Fruit fly (Drosophila melanogaster) whole organism, embryonic: Measurements from ENCODE around the gene AP-2mu.

Experiments
- CG10274 ChIP-seq: fragments of 200-800 bp; sonication (Bioruptor generic); optimal IDR thresholded peaks from 3 replicates; lab custom pipeline; 2017; ENCODE audit warnings: missing biosample characterization, mild to moderate bottlenecking, missing genetic modification characterization
- CG11723 ChIP-seq: fragments of 200-800 bp; sonication (Bioruptor generic); optimal IDR thresholded peaks from 2 replicates; lab custom pipeline; 2017; ENCODE audit warnings: missing biosample characterization, mild to moderate bottlenecking, missing genetic modification characterization
- CG15073 ChIP-seq: fragments of 200-800 bp; sonication (Bioruptor generic); optimal IDR thresholded peaks from 2 replicates; lab custom pipeline; 2016; ENCODE audit warnings: missing biosample characterization, missing genetic modification characterization
- CG16779 ChIP-seq: fragments of 200-800 bp; sonication (Bioruptor generic); IDR thresholded peaks from 2 replicates; pipeline ENCODE4 v1.3.6; 2022; ENCODE audit warnings: missing biosample characterization, missing genetic modification characterization
- CG17186 ChIP-seq: fragments of 200-800 bp; sonication (Bioruptor generic); optimal IDR thresholded peaks from 3 replicates; lab custom pipeline; 2017; ENCODE audit warnings: missing biosample characterization, missing genetic modification reagents, missing genetic modification characterization
- CG18262 ChIP-seq: fragments of 200-800 bp; optimal IDR thresholded peaks from 3 replicates; lab custom pipeline; 2019; ENCODE audit warnings: missing biosample characterization, mild to moderate bottlenecking, missing genetic modification characterization, moderate library complexity
- CG2116 ChIP-seq: fragments of 200-800 bp; sonication (Bioruptor generic); optimal IDR thresholded peaks from 3 replicates; lab custom pipeline; 2018; ENCODE audit warnings: missing biosample characterization, mild to moderate bottlenecking, missing genetic modification characterization
- CG3163 ChIP-seq: fragments of 200-800 bp; sonication (Bioruptor generic); optimal IDR thresholded peaks from 3 replicates; lab custom pipeline; 2016; ENCODE audit warnings: missing biosample characterization, missing genetic modification characterization
- CG32532 ChIP-seq: fragments of 200-800 bp; sonication (Bioruptor generic); IDR thresholded peaks from 2 replicates; pipeline ENCODE4 v1.3.6; 2022; ENCODE audit warnings: missing biosample characterization, missing genetic modification characterization
- CG3995 ChIP-seq: fragments of 200-800 bp; sonication (Bioruptor generic); optimal IDR thresholded peaks from 3 replicates; lab custom pipeline; 2016; ENCODE audit warnings: missing biosample characterization, missing genetic modification characterization
- CG4854 ChIP-seq: fragments of 200-800 bp; sonication (Bioruptor generic); optimal IDR thresholded peaks from 2 replicates; lab custom pipeline; 2016; ENCODE audit warnings: missing biosample characterization, missing genetic modification characterization, inconsistent platforms
- CG6683 ChIP-seq: fragments of 200-800 bp; sonication (Bioruptor generic); optimal IDR thresholded peaks from 2 replicates; lab custom pipeline; 2017; ENCODE audit warnings: missing biosample characterization, mild to moderate bottlenecking, missing genetic modification characterization, missing genetic modification reagents
- CG7271 ChIP-seq: fragments of 200-800 bp; sonication (Bioruptor generic); optimal IDR thresholded peaks from 2 replicates; lab custom pipeline; 2018; ENCODE audit warnings: missing biosample characterization, mild to moderate bottlenecking, missing genetic modification characterization, moderate library complexity
- CG7928 ChIP-seq: fragments of 200-800 bp; sonication (Bioruptor generic); optimal IDR thresholded peaks from 2 replicates; lab custom pipeline; 2017; ENCODE audit warnings: missing biosample characterization, mild to moderate bottlenecking, missing genetic modification characterization
- CG8089 ChIP-seq: fragments of 200-800 bp; sonication (Bioruptor generic); optimal IDR thresholded peaks from 3 replicates; lab custom pipeline; 2016; ENCODE audit warnings: missing biosample characterization, missing genetic modification characterization
- CG8924 ChIP-seq: fragments of 200-800 bp; optimal IDR thresholded peaks from 3 replicates; lab custom pipeline; 2019; ENCODE audit warnings: missing biosample characterization, mild to moderate bottlenecking, missing genetic modification characterization, moderate library complexity
- CG9932 ChIP-seq: fragments of 200-800 bp; sonication (Bioruptor generic); IDR thresholded peaks from 2 replicates; pipeline ENCODE4 v1.3.6; 2022; ENCODE audit warnings: missing biosample characterization, missing genetic modification characterization
- CTCF ChIP-seq: fragments of 200-800 bp; sonication (Bioruptor generic); optimal IDR thresholded peaks from 2 replicates; lab custom pipeline; 2017; ENCODE audit warnings: missing biosample characterization, mild to moderate bottlenecking, missing genetic modification characterization, moderate library complexity
- Camta ChIP-seq: fragments of 200-800 bp; sonication (Bioruptor generic); optimal IDR thresholded peaks from 2 replicates; lab custom pipeline; 2016; ENCODE audit warnings: missing biosample characterization, missing genetic modification characterization
- CkIIα-i1 ChIP-seq: fragments of 200-800 bp; sonication (Bioruptor generic); IDR thresholded peaks from 2 replicates; pipeline ENCODE4 v1.3.6; 2022; ENCODE audit warnings: missing biosample characterization, missing genetic modification characterization
- Dad ChIP-seq: fragments of 200-800 bp; sonication (Bioruptor generic); optimal IDR thresholded peaks from 3 replicates; lab custom pipeline; 2016; ENCODE audit warnings: missing biosample characterization, missing genetic modification characterization
- Dll ChIP-seq: fragments of 200-800 bp; sonication (Bioruptor generic); IDR thresholded peaks from 4 replicates; pipeline ENCODE4 v1.3.6; 2022; ENCODE audit warnings: missing biosample characterization, missing genetic modification characterization; ENCODE audit not compliant: partially characterized antibody
- Doc2 ChIP-seq: fragments of 200-800 bp; sonication (Bioruptor generic); IDR thresholded peaks from 2 replicates; pipeline ENCODE4 v1.3.6; 2022; ENCODE audit warnings: missing biosample characterization, missing genetic modification characterization
- HLH54F ChIP-seq: fragments of 200-800 bp; sonication (Bioruptor generic); optimal IDR thresholded peaks from 3 replicates; lab custom pipeline; 2016; ENCODE audit warnings: missing biosample characterization, missing genetic modification characterization
- Lhr ChIP-seq: fragments of 200-800 bp; sonication (Bioruptor generic); optimal IDR thresholded peaks from 3 replicates; lab custom pipeline; 2017; ENCODE audit warnings: mild to moderate bottlenecking, missing biosample characterization, missing genetic modification reagents, missing genetic modification characterization
- MBD-R2 ChIP-seq: fragments of 200-800 bp; sonication (Bioruptor generic); IDR thresholded peaks from 2 replicates; pipeline ENCODE4 v1.3.6; 2022; ENCODE audit warnings: missing biosample characterization, missing genetic modification characterization
- Mad ChIP-seq: fragments of 200-800 bp; sonication (Bioruptor generic); optimal IDR thresholded peaks from 2 replicates; lab custom pipeline; 2016; ENCODE audit warnings: missing biosample characterization, missing genetic modification characterization
- Oli ChIP-seq: fragments of 200-800 bp; sonication (Bioruptor generic); optimal IDR thresholded peaks from 2 replicates; lab custom pipeline; 2018; ENCODE audit warnings: missing biosample characterization, mild to moderate bottlenecking, missing genetic modification characterization, moderate library complexity
- Ravus ChIP-seq: fragments of 200-800 bp; sonication (Bioruptor generic); IDR thresholded peaks from 2 replicates; pipeline ENCODE4 v1.3.6; 2022; ENCODE audit warnings: missing biosample characterization, missing genetic modification characterization
- Rx ChIP-seq: fragments of 200-800 bp; sonication (Bioruptor generic); IDR thresholded peaks from 2 replicates; pipeline ENCODE4 v1.3.6; 2022; ENCODE audit warnings: missing biosample characterization, missing genetic modification characterization
- Six4 ChIP-seq: fragments of 200-800 bp; sonication (Bioruptor generic); optimal IDR thresholded peaks from 2 replicates; lab custom pipeline; 2016; ENCODE audit warnings: missing biosample characterization, missing genetic modification characterization
- Sry-δ ChIP-seq: fragments of 200-800 bp; sonication (Bioruptor generic); optimal IDR thresholded peaks from 2 replicates; lab custom pipeline; 2016; ENCODE audit warnings: missing biosample characterization, missing genetic modification characterization
- Taf1 ChIP-seq: fragments of 200-800 bp; sonication (Bioruptor generic); IDR thresholded peaks from 2 replicates; pipeline ENCODE4 v1.3.6; 2022; ENCODE audit warnings: missing biosample characterization, missing genetic modification characterization
- ac ChIP-seq: fragments of 200-800 bp; sonication (Bioruptor generic); optimal IDR thresholded peaks from 3 replicates; lab custom pipeline; 2017; ENCODE audit warnings: missing biosample characterization, mild to moderate bottlenecking, missing genetic modification characterization
- bsh ChIP-seq, 2 experiments: fragments of 200-800 bp; sonication (Bioruptor generic); optimal IDR thresholded peaks; 2 replicates each; lab custom pipeline; 2017 to 2018; ENCODE audit warnings: mild to moderate bottlenecking in 2 of 2, missing biosample characterization in 2 of 2, missing genetic modification characterization in 2 of 2, moderate library complexity in 1 of 2
- cad ChIP-seq: fragments of >200 bp; optimal IDR thresholded peaks from 2 replicates; lab custom pipeline; 2017; ENCODE audit warnings: missing biosample characterization, missing genetic modification characterization
- dm ChIP-seq: fragments of 200-800 bp; sonication (Bioruptor generic); optimal IDR thresholded peaks from 3 replicates; lab custom pipeline; 2016; ENCODE audit warnings: missing biosample characterization, missing genetic modification characterization
- fru ChIP-seq: fragments of >200 bp; optimal IDR thresholded peaks from 2 replicates; lab custom pipeline; 2017
- gce ChIP-seq: fragments of 200-800 bp; sonication (Bioruptor generic); IDR thresholded peaks from 3 replicates; pipeline ENCODE4 v1.3.6; 2022; ENCODE audit warnings: missing biosample characterization, missing genetic modification characterization
- grn ChIP-seq: fragments of 200-800 bp; sonication (Bioruptor generic); optimal IDR thresholded peaks from 3 replicates; lab custom pipeline; 2017; ENCODE audit warnings: missing biosample characterization, missing genetic modification characterization
- h ChIP-seq: fragments of >200 bp; optimal IDR thresholded peaks from 2 replicates; lab custom pipeline; 2017
- hb ChIP-seq: fragments of 200-800 bp; sonication (Bioruptor generic); IDR thresholded peaks from 3 replicates; pipeline ENCODE4 v1.3.6; 2022; ENCODE audit warnings: missing biosample characterization, missing genetic modification characterization; ENCODE audit not compliant: partially characterized antibody
- hth ChIP-seq: fragments of >200 bp; optimal IDR thresholded peaks from 2 replicates; lab custom pipeline; 2017; ENCODE audit warnings: inconsistent platforms
- jing ChIP-seq: fragments of 200-800 bp; sonication (Bioruptor generic); optimal IDR thresholded peaks from 2 replicates; lab custom pipeline; 2018; ENCODE audit warnings: missing biosample characterization, mild to moderate bottlenecking, missing genetic modification characterization
- maf-S ChIP-seq: fragments of 200-800 bp; sonication (Bioruptor generic); optimal IDR thresholded peaks from 2 replicates; lab custom pipeline; 2016; ENCODE audit warnings: missing biosample characterization, missing genetic modification characterization
- pb ChIP-seq: fragments of 200-800 bp; sonication (Bioruptor generic); optimal IDR thresholded peaks from 3 replicates; lab custom pipeline; 2016; ENCODE audit warnings: missing biosample characterization, missing genetic modification characterization
- pfk ChIP-seq: fragments of 200-800 bp; sonication (Bioruptor generic); optimal IDR thresholded peaks from 2 replicates; lab custom pipeline; 2018; ENCODE audit warnings: missing biosample characterization, mild to moderate bottlenecking, missing genetic modification characterization, moderate library complexity
- pzg ChIP-seq: fragments of 200-800 bp; sonication (Bioruptor generic); optimal IDR thresholded peaks from 3 replicates; lab custom pipeline; 2018; ENCODE audit warnings: missing biosample characterization, mild to moderate bottlenecking, missing genetic modification characterization, moderate library complexity
- ro ChIP-seq: fragments of 200-800 bp; sonication (Bioruptor generic); IDR thresholded peaks from 2 replicates; pipeline ENCODE4 v1.3.6; 2022; ENCODE audit warnings: missing biosample characterization, missing genetic modification characterization
- sd ChIP-seq: fragments of 200-800 bp; sonication (Bioruptor generic); optimal IDR thresholded peaks from 3 replicates; lab custom pipeline; 2018; ENCODE audit warnings: missing biosample characterization, mild to moderate bottlenecking, missing genetic modification characterization, moderate library complexity
- sob ChIP-seq: fragments of 200-800 bp; sonication (Bioruptor generic); IDR thresholded peaks from 2 replicates; pipeline ENCODE4 v1.3.6; 2022; ENCODE audit warnings: missing biosample characterization, missing genetic modification characterization
- stc ChIP-seq: fragments of 200-800 bp; sonication (Bioruptor generic); IDR thresholded peaks from 2 replicates; pipeline ENCODE4 v1.3.6; 2022; ENCODE audit warnings: missing biosample characterization, missing genetic modification characterization
- tll ChIP-seq, 2 experiments: fragments of 200-800 bp in 1 of 2; fragments of >200 bp in 1 of 2; sonication (Bioruptor generic) in 1 of 2; optimal IDR thresholded peaks; 2 replicates each; lab custom pipeline; 2017 to 2019; ENCODE audit warnings: missing biosample characterization in 2 of 2, missing genetic modification characterization in 2 of 2, mild to moderate bottlenecking in 1 of 2, moderate library complexity in 1 of 2
- zen ChIP-seq: fragments of 200-800 bp; sonication (Bioruptor generic); optimal IDR thresholded peaks from 3 replicates; lab custom pipeline; 2018; ENCODE audit warnings: missing biosample characterization, mild to moderate bottlenecking, missing genetic modification characterization, moderate library complexity

The AP-2mu gene

DNA sequence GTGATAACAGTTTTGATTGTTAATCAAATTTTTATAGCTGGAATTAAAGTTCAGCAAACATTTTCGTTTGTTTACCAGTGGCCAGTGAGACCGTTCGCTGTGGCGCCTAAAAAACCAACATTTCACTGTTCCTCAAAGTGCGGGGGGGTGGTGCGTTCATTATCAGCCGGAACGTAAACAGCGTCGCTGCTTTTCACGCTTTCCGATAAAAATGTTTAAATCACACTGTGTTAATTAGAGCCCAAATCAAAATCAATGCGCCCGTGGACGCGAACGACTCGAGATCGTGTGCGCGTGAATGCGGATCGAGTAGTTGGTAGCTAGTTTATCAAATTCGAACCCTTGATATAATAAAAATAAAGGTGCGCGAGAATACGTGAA lies 14.4 kb upstream of the AP-2mu start, which contains the start of gene CG34376 (continued):
- TF ChIP-seq CG3163 (GFP tag; lab: Kevin White, UChicago), result no peak
- TF ChIP-seq pfk, result peak; percentile 25
- TF ChIP-seq dm (GFP tag; lab: Kevin White, UChicago), result no peak
- TF ChIP-seq bsh (GFP tag; optimal IDR thresholded peaks at IDR 0.05; lab: Kevin White, UChicago), result peak in 1 of 2 experiments; percentile 8
- TF ChIP-seq MBD-R2 (GFP tag; lab: Robert Waterston, UW), result peak; percentile 65
- TF ChIP-seq CG9932, result peak; percentile 51
- no peak for TF ChIP-seq tll (GFP tag; optimal IDR thresholded peaks at IDR 0.05; lab: Kevin White, UChicago)
- no peak for TF ChIP-seq CG4854 (GFP tag; lab: Kevin White, UChicago)
- no peak for TF ChIP-seq CG7271 (tag; lab: Kevin White, UChicago)
- peak; percentile 29 for TF ChIP-seq CTCF (GFP tag; lab: Kevin White, UChicago)
- peak; percentile 48 for TF ChIP-seq CG32532
- TF ChIP-seq Ravus (GFP tag; lab: Robert Waterston, UW), result no peak
- TF ChIP-seq grn, result peak; percentile 77
- no peak for TF ChIP-seq Camta (GFP tag; lab: Kevin White, UChicago)
- peak; percentile 9 for TF ChIP-seq Mad (GFP tag; lab: Kevin White, UChicago)
- TF ChIP-seq CG2116 (GFP tag; lab: Kevin White, UChicago), result peak; percentile 74
- TF ChIP-seq zen (tag; lab: Kevin White, UChicago), result no peak
- TF ChIP-seq jing (GFP tag; lab: Kevin White, UChicago), result no peak
- no peak for TF ChIP-seq hb (GFP tag; lab: Robert Waterston, UW)
- TF ChIP-seq CG8924 (tag; lab: Kevin White, UChicago), result peak; percentile 65
- TF ChIP-seq Doc2 (GFP tag; lab: Robert Waterston, UW), result no peak
- TF ChIP-seq Oli (tag; lab: Kevin White, UChicago), result no peak
- peak; percentile 68 for TF ChIP-seq pzg
- no peak for TF ChIP-seq CG15073 (GFP tag; lab: Kevin White, UChicago)
- TF ChIP-seq Dad (GFP tag; lab: Kevin White, UChicago), result no peak
- TF ChIP-seq CG6683 (GFP tag; lab: Kevin White, UChicago), result no peak
- TF ChIP-seq Rx (GFP tag; lab: Robert Waterston, UW), result no peak
- TF ChIP-seq maf-S (GFP tag; lab: Kevin White, UChicago), result no peak
- TF ChIP-seq CkIIα-i1 (GFP tag; lab: Robert Waterston, UW), result no peak
- no peak for TF ChIP-seq HLH54F (GFP tag; lab: Kevin White, UChicago)
- TF ChIP-seq CG18262, result peak; percentile 29
- 0 out of 4 replicates have a peak, but pooled peaks have one; percentile 46 for TF ChIP-seq Dll
- TF ChIP-seq CG3995 (GFP tag; lab: Kevin White, UChicago), result peak; percentile 98
- TF ChIP-seq stc (GFP tag; lab: Robert Waterston, UW), result peak; percentile 23; the same call in 1 of the 2 replicates
- no peak for TF ChIP-seq Six4 (GFP tag; lab: Kevin White, UChicago)
- TF ChIP-seq fru (lab: Kevin White, UChicago), result no peak
- TF ChIP-seq Sry-δ, result peak; percentile 30
- no peak for TF ChIP-seq CG16779
- TF ChIP-seq Lhr (GFP tag; lab: Kevin White, UChicago), result peak; percentile 33
- no peak for TF ChIP-seq ro (GFP tag; lab: Robert Waterston, UW)
- TF ChIP-seq gce, result 0 out of 3 replicates have a peak, but pooled peaks have one; percentile 19
- TF ChIP-seq sob (GFP tag; lab: Robert Waterston, UW), result peak; percentile 31
- peak; percentile 62 for TF ChIP-seq CG17186 (GFP tag; lab: Kevin White, UChicago)
- peak; percentile 89 for TF ChIP-seq sd (tag; lab: Kevin White, UChicago)
- no peak for TF ChIP-seq hth (lab: Kevin White, UChicago)
- no peak for TF ChIP-seq cad
- TF ChIP-seq pb (GFP tag; lab: Kevin White, UChicago), result peak; percentile 45
- TF ChIP-seq CG7928 (GFP tag; lab: Kevin White, UChicago), result no peak
- TF ChIP-seq h (lab: Kevin White, UChicago), result no peak
- no peak for TF ChIP-seq CG10274 (GFP tag; lab: Kevin White, UChicago)
- no peak for TF ChIP-seq Taf1
- no peak for TF ChIP-seq CG8089
- no peak for TF ChIP-seq CG11723 (GFP tag; lab: Kevin White, UChicago)
- no peak for TF ChIP-seq ac
